Worm (Caenorhabditis elegans): ENCODE measurements around the gene lgc-12.

Gene lgc-12

DNA sequence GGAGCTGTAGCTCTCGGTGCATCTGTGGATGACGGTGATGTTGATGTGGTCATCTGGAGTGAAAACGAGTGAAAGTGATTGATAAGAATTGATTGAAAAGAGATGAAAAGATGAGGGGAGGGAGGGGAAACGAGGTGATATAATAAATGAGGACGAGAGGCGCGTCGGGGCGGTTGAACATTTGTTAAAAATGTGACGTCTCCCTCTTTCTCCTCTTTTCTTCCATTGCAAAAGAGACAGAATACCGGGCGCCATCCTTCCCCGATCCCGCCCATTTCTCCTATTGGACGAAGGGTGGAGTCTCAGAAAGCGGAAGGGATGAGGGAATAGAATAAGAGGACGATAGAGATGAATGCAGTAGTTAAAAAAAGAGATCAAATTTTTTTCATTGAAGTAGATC, 27.3 kb upstream of the lgc-12 start:
- no peak for TF ChIP-seq T22C8.4 (GFP tag; IDR thresholded peaks at IDR 0.05)
- TF ChIP-seq tab-1 (GFP tag; IDR thresholded peaks at IDR 0.05), result no peak
- no peak for TF ChIP-seq med-1 (GFP tag; optimal IDR thresholded peaks at IDR 0.05; ENCODE audit: insufficient read depth)
- no peak for TF ChIP-seq klf-2 (GFP tag; conservative IDR thresholded peaks at IDR 0.05)
- TF ChIP-seq flt-1 (GFP tag; IDR thresholded peaks at IDR 0.05), result no peak
- TF ChIP-seq ztf-23 (GFP tag; IDR thresholded peaks at IDR 0.05), result no peak
- TF ChIP-seq ztf-29 (GFP tag; IDR thresholded peaks at IDR 0.05), result no peak
- no peak for TF ChIP-seq ref-1 (GFP tag; conservative IDR thresholded peaks at IDR 0.05)
- no peak for TF ChIP-seq cog-1 (tag; optimal IDR thresholded peaks at IDR 0.05)

DNA sequence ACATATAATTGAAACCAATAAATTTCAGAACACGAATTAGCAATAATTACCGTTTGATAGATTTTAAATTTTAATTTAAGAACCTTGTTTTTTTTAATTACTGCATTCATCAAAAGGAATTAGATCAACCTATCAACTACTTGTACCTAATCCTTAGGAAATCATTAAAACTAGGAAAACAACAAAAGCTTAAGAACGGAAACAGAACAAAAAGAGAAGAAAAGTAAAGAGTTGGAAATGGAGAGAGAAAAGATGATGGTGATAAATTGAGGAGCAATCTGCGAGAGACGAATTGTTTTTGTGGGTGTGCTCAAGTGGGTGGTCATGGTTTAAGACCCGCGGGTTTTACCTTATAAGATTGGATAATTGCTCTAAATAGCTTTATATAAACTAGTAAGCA, 26.6 kb upstream of the lgc-12 start:
- TF ChIP-seq ztf-29 (GFP tag; IDR thresholded peaks at IDR 0.05) (no peak), T22C8.4 (GFP tag; IDR thresholded peaks at IDR 0.05) (no peak), med-1 (GFP tag; optimal IDR thresholded peaks at IDR 0.05; ENCODE audit: insufficient read depth) (no peak), flt-1 (GFP tag; IDR thresholded peaks at IDR 0.05) (no peak), tab-1 (GFP tag; IDR thresholded peaks at IDR 0.05) (no peak), ref-1 (GFP tag; conservative IDR thresholded peaks at IDR 0.05) (no peak), cog-1 (tag; optimal IDR thresholded peaks at IDR 0.05) (no peak), ztf-23 (GFP tag; IDR thresholded peaks at IDR 0.05) (no peak), klf-2 (GFP tag; conservative IDR thresholded peaks at IDR 0.05) (no peak)

DNA sequence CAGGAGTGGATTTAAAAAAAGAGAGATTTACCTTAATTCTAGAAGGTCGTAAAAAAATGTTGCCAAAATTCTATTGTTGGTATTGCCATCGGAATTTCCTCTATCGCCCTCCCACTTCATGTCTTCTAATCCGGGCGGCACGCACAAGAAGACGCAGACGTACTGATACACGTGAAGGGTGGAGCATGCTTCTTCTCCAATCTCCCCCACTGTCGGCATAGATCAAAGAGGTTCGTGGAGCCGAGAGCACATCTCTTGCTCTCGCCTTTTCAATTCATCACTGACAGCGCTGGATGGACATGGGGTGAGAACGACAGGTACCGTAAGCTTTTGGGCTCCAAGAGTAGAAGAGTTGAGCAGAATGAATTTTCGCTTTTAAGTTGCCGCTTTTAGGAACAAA, 25.4 kb upstream of the lgc-12 start, which contains the start of gene lin-39:
lin-39 (minus strand) TSS at position 74 of the 400 bp plus-strand sequence.
- no peak for TF ChIP-seq cog-1 (tag; optimal IDR thresholded peaks at IDR 0.05)
- no peak for TF ChIP-seq ref-1 (GFP tag; conservative IDR thresholded peaks at IDR 0.05)
- TF ChIP-seq tab-1 (GFP tag; IDR thresholded peaks at IDR 0.05), result no peak
- TF ChIP-seq T22C8.4 (GFP tag; IDR thresholded peaks at IDR 0.05), result no peak

DNA sequence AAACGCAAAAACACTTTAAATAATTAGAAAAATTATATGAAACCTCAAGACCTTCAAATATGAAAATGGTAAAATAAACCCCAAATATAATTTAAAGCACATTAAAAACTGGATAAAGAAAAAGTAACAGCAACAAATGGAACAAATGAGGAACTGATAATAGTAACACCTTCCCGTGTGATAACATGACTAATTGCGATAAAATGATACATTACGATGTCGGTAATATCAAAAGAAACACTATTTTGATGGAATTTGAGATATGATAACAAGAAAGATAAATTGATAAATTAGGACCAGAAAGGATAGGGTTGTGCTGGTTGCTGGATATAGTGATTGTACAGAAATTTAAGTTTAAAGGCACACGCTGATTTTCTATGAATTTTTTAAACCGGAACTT, 19.9 kb upstream of the lgc-12 start:
- TF ChIP-seq T22C8.4 (GFP tag; IDR thresholded peaks at IDR 0.05), result no peak
- TF ChIP-seq ztf-23 (GFP tag; IDR thresholded peaks at IDR 0.05), result no peak
- no peak for TF ChIP-seq flt-1 (GFP tag; IDR thresholded peaks at IDR 0.05)
- no peak for TF ChIP-seq tab-1 (GFP tag; IDR thresholded peaks at IDR 0.05)
- no peak for TF ChIP-seq ref-1 (GFP tag; conservative IDR thresholded peaks at IDR 0.05)
- no peak for TF ChIP-seq klf-2 (GFP tag; conservative IDR thresholded peaks at IDR 0.05)

DNA sequence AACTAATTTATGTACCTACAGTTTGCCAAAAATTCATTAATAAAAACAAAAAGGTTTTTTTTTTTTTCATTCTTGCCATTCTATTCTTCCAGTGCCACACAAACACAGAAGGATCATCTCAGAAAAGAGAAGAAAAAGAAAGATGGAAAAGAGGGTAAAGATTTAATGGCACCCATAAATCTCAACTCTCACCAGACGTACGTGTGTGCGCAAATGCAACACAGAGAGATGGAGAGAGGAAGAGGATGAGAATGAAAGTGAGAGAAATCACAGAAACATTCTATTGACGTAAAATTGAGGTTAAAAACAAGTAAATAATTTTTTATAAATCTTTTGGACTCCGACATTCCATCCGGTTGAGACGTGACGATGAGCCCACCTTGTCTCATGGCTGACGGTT, 17.8 kb upstream of the lgc-12 start:
- TF ChIP-seq flt-1 (GFP tag; IDR thresholded peaks at IDR 0.05) (no peak), ztf-23 (GFP tag; IDR thresholded peaks at IDR 0.05) (no peak), tab-1 (GFP tag; IDR thresholded peaks at IDR 0.05) (no peak), ztf-29 (GFP tag; IDR thresholded peaks at IDR 0.05) (no peak), klf-2 (GFP tag; conservative IDR thresholded peaks at IDR 0.05) (no peak), T22C8.4 (GFP tag; IDR thresholded peaks at IDR 0.05) (no peak), med-1 (GFP tag; optimal IDR thresholded peaks at IDR 0.05; ENCODE audit: insufficient read depth) (no peak), cog-1 (tag; optimal IDR thresholded peaks at IDR 0.05) (no peak), ref-1 (GFP tag; conservative IDR thresholded peaks at IDR 0.05) (no peak)

DNA sequence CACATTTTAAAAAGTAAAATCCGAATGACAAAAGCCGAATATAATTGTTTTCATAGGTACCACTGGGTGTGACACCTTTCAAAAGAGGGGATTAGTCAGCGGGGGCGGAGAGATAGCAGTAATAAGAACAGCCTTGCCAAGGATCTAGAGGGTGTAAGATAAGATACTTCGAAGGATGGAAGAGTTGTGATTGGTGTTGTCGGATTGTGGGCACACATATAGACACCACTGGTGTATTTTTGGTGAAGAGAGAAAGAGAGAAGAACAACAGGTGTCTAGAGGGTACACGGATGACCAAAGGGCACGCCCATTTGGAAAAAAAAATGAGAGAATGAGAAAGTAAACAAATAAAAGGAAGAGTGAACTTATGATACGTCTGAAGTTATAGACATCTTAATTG, 16.8 kb upstream of the lgc-12 start:
- no peak for TF ChIP-seq ztf-29 (GFP tag; IDR thresholded peaks at IDR 0.05)
- TF ChIP-seq tab-1 (GFP tag; IDR thresholded peaks at IDR 0.05), result no peak
- TF ChIP-seq T22C8.4 (GFP tag; IDR thresholded peaks at IDR 0.05), result no peak
- no peak for TF ChIP-seq ref-1 (GFP tag; conservative IDR thresholded peaks at IDR 0.05)
- no peak for TF ChIP-seq med-1 (GFP tag; optimal IDR thresholded peaks at IDR 0.05; ENCODE audit: insufficient read depth)
- TF ChIP-seq cog-1 (tag; optimal IDR thresholded peaks at IDR 0.05), result no peak
- TF ChIP-seq ztf-23 (GFP tag; IDR thresholded peaks at IDR 0.05), result no peak
- TF ChIP-seq flt-1 (GFP tag; IDR thresholded peaks at IDR 0.05), result no peak
- TF ChIP-seq klf-2 (GFP tag; conservative IDR thresholded peaks at IDR 0.05), result no peak

DNA sequence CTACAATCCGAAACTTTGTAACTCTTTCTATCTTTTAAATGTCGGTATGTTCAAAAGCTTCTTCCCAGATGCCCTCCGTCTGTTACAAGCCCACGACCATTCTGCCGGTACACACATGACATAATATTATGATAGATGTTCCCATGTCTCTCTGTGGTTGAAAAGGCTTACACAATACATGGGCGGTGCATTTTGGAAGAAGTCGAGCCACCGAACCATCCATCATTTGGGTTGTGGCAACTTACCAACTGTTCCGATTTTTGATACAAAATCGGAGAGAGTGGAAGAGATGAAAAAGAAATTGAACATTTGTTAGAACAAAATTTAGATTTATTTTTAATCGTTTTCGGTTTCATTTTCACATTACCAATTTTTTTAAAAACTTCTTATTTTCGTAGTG, 13.0 kb upstream of the lgc-12 start:
- TF ChIP-seq T22C8.4 (GFP tag; IDR thresholded peaks at IDR 0.05), result no peak

DNA sequence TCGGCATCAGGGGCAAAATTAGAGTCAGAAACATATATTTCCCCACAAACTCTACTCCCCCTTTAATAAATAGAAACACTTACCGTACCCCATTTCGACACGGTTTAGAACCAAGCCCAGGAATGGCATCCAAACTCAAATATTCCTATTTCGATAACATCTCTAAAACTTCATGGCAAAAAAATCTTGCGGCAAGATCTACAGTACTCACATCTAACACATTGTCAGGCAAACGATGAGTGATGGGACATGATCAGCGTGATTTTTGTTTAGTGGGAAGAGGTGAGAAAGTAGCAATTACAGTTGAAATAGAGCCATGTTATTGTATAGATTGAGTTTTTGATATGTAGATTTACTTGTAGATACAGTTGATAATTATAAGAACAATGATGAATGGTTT, 11.0 kb upstream of the lgc-12 start:
- TF ChIP-seq ztf-23 (GFP tag; IDR thresholded peaks at IDR 0.05), result no peak
- no peak for TF ChIP-seq flt-1 (GFP tag; IDR thresholded peaks at IDR 0.05)
- TF ChIP-seq klf-2 (GFP tag; conservative IDR thresholded peaks at IDR 0.05), result no peak
- TF ChIP-seq ztf-29 (GFP tag; IDR thresholded peaks at IDR 0.05), result no peak
- TF ChIP-seq ref-1 (GFP tag; conservative IDR thresholded peaks at IDR 0.05), result no peak
- no peak for TF ChIP-seq cog-1 (tag; optimal IDR thresholded peaks at IDR 0.05)
- no peak for TF ChIP-seq T22C8.4 (GFP tag; IDR thresholded peaks at IDR 0.05)
- TF ChIP-seq med-1 (GFP tag; optimal IDR thresholded peaks at IDR 0.05; ENCODE audit: insufficient read depth), result no peak
- no peak for TF ChIP-seq tab-1 (GFP tag; IDR thresholded peaks at IDR 0.05)

DNA sequence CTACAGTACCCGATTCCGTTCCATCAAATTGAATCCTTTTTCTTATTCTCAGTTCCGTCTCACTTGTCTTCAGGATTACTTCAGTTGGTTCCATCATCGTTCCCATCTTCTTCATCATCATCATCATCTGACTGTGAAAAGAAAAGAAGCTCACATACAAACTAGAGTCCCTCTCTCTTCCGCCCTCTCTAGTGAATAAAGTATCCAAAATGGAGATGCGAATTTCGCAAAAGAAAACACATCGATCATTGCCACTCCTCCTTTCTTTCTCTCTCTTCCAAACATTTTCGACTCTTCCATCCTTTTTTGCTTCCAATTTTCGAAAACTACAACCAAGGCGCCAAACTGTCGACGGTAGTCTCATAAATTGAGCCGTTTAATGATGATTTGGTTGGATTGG, 9.1 kb upstream of the lgc-12 start:
- no peak for TF ChIP-seq klf-2 (GFP tag; conservative IDR thresholded peaks at IDR 0.05)
- no peak for TF ChIP-seq flt-1 (GFP tag; IDR thresholded peaks at IDR 0.05)
- TF ChIP-seq ref-1 (GFP tag; conservative IDR thresholded peaks at IDR 0.05), result no peak
- no peak for TF ChIP-seq ztf-29 (GFP tag; IDR thresholded peaks at IDR 0.05)
- no peak for TF ChIP-seq T22C8.4 (GFP tag; IDR thresholded peaks at IDR 0.05)
- no peak for TF ChIP-seq med-1 (GFP tag; optimal IDR thresholded peaks at IDR 0.05; ENCODE audit: insufficient read depth)
- TF ChIP-seq ztf-23 (GFP tag; IDR thresholded peaks at IDR 0.05), result no peak
- no peak for TF ChIP-seq cog-1 (tag; optimal IDR thresholded peaks at IDR 0.05)
- TF ChIP-seq tab-1 (GFP tag; IDR thresholded peaks at IDR 0.05), result no peak

DNA sequence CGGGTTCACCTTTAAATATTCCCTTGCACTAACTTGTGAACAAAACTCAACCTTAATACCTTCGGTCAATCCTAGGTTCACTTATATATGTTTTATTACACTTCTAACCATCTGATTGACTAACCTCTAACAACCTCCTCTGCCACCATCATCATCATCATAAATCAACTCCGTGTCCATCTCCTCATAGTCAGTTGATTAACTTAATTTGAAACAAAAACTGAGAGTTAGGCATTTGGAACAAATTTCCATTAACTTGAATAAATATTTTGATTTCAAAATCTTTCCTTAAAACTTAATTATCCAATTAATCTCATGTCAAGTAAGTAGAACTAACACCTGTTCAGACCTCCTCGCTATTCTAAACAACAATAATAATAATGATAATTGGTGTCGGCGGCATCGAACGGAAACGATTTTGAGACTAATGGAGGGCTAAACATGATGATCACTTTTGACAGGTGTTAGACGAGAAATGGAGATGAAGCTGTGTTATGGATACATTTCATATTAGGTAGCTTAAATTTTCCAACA, 8.2 kb upstream of the lgc-12 start:
- TF ChIP-seq cog-1 (tag; optimal IDR thresholded peaks at IDR 0.05) (no peak), ref-1 (GFP tag; conservative IDR thresholded peaks at IDR 0.05) (no peak), med-1 (GFP tag; optimal IDR thresholded peaks at IDR 0.05; ENCODE audit: insufficient read depth) (no peak), klf-2 (GFP tag; conservative IDR thresholded peaks at IDR 0.05) (no peak), tab-1 (GFP tag; IDR thresholded peaks at IDR 0.05) (no peak), ztf-29 (GFP tag; IDR thresholded peaks at IDR 0.05) (no peak), ztf-23 (GFP tag; IDR thresholded peaks at IDR 0.05) (no peak), T22C8.4 (GFP tag; IDR thresholded peaks at IDR 0.05) (no peak), flt-1 (GFP tag; IDR thresholded peaks at IDR 0.05) (no peak)

Data from whole organism, midembryonic.